Fruit fly (Drosophila melanogaster): ENCODE measurements around the gene CG3558.

DNA sequence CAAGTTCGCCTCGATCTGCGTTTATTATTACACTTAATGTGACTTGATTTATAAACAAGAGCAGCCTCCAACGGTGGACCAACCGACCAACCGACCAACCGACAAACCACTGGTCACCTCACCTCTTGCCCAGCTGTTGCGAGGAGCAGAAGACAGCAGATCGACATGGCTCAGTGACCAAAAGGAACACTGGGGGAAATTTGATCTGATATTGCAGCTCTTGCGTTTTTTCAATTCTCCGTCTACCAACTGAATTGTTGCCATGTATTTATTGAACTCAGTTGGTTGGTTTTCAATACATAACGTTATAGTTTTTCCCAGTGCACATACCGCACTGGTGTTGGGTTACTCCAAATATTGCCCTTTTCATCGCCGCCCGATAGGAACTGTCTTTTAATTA is 11.9 kb downstream of the CG3558 start:
- TF ChIP-seq CG12236 (GFP tag; optimal IDR thresholded peaks at IDR 0.05) (no peak), gt (GFP tag; IDR thresholded peaks at IDR 0.05) (no peak), CG1603 (tag; optimal IDR thresholded peaks at IDR 0.05) (peak; percentile 26), p53 (GFP tag; optimal IDR thresholded peaks at IDR 0.05) (no peak), ERR (GFP tag; optimal IDR thresholded peaks at IDR 0.05) (no peak), BEAF-32 (GFP tag; optimal IDR thresholded peaks at IDR 0.05) (no peak), CG32767 (GFP tag; IDR thresholded peaks at IDR 0.05) (no peak), CG18764 (GFP tag; optimal IDR thresholded peaks at IDR 0.05) (no peak), repo (GFP tag; optimal IDR thresholded peaks at IDR 0.05) (no peak), CG14667 (GFP tag; IDR thresholded peaks at IDR 0.05) (no peak), crol (GFP tag; IDR thresholded peaks at IDR 0.05) (no peak), CG17359 (tag; optimal IDR thresholded peaks at IDR 0.05) (no peak), Abd-B (GFP tag; optimal IDR thresholded peaks at IDR 0.05) (no peak), Atf6 (GFP tag; IDR thresholded peaks at IDR 0.05) (no peak)
